Worm (Caenorhabditis elegans): Measurements from ENCODE around the gene Y54G2A.52.

ce11 chrIV:2843882-2844281, 45.4 kb upstream of the Y54G2A.52 start, which contains the start of gene Y54G2A.15:
- TF ChIP-seq him-1 (tag; optimal IDR thresholded peaks at IDR 0.05) (no peak), W03F9.2 (tag; optimal IDR thresholded peaks at IDR 0.05) (no peak)
